Fruit fly (Drosophila melanogaster) whole organism, embryonic: Measurements from ENCODE around the gene CG9522.

Experiments
- B-H2 ChIP-seq: fragments of 200-800 bp; sonication (Bioruptor generic); optimal IDR thresholded peaks from 2 replicates; lab custom pipeline; 2018; ENCODE audit warnings: missing biosample characterization, mild to moderate bottlenecking, missing genetic modification characterization
- C15 ChIP-seq: fragments of 200-800 bp; sonication (Bioruptor generic); IDR thresholded peaks from 3 replicates; pipeline ENCODE4 v1.3.6; 2022; ENCODE audit warnings: missing biosample characterization, missing genetic modification characterization
- CG10267 ChIP-seq: fragments of 200-800 bp; sonication (Bioruptor generic); optimal IDR thresholded peaks from 2 replicates; lab custom pipeline; 2018; ENCODE audit warnings: missing biosample characterization, mild to moderate bottlenecking, missing genetic modification characterization, moderate library complexity
- CG12104 ChIP-seq: fragments of 200-800 bp; sonication (Bioruptor generic); optimal IDR thresholded peaks from 3 replicates; lab custom pipeline; 2016; ENCODE audit warnings: missing biosample characterization, missing genetic modification characterization
- CG12391 ChIP-seq: fragments of 200-800 bp; sonication (Bioruptor generic); optimal IDR thresholded peaks from 3 replicates; lab custom pipeline; 2018; ENCODE audit warnings: missing biosample characterization, mild to moderate bottlenecking, missing genetic modification characterization, moderate library complexity
- CG13424 ChIP-seq: fragments of 200-800 bp; sonication (Bioruptor generic); optimal IDR thresholded peaks from 2 replicates; lab custom pipeline; 2019; ENCODE audit warnings: missing biosample characterization, mild to moderate bottlenecking, missing genetic modification characterization, moderate library complexity
- CG14965 ChIP-seq: fragments of 200-800 bp; sonication (Bioruptor generic); optimal IDR thresholded peaks from 2 replicates; lab custom pipeline; 2016; ENCODE audit warnings: missing biosample characterization, missing genetic modification characterization, borderline replicate concordance
- CG16815 ChIP-seq: fragments of 200-800 bp; sonication (Bioruptor generic); optimal IDR thresholded peaks from 3 replicates; lab custom pipeline; 2017; ENCODE audit warnings: missing biosample characterization, mild to moderate bottlenecking, missing genetic modification characterization
- CG2199 ChIP-seq: fragments of 200-800 bp; sonication (Bioruptor generic); IDR thresholded peaks from 3 replicates; pipeline ENCODE4 v1.3.6; 2022; ENCODE audit warnings: missing biosample characterization, missing genetic modification characterization
- CG2202 ChIP-seq: fragments of 200-800 bp; sonication (Bioruptor generic); optimal IDR thresholded peaks from 2 replicates; lab custom pipeline; 2018; ENCODE audit warnings: missing biosample characterization, mild to moderate bottlenecking, missing genetic modification characterization
- CG2678 ChIP-seq: fragments of 200-800 bp; sonication (Bioruptor generic); optimal IDR thresholded peaks from 3 replicates; lab custom pipeline; 2019; ENCODE audit warnings: missing biosample characterization, mild to moderate bottlenecking, missing genetic modification characterization, moderate library complexity
- CG31224 ChIP-seq: fragments of 200-800 bp; sonication (Bioruptor generic); IDR thresholded peaks from 2 replicates; pipeline ENCODE4 v1.3.6; 2022; ENCODE audit warnings: missing biosample characterization, missing genetic modification characterization
- CG31388 ChIP-seq: fragments of 200-800 bp; sonication (Bioruptor generic); optimal IDR thresholded peaks from 2 replicates; lab custom pipeline; 2016; ENCODE audit warnings: missing biosample characterization, missing genetic modification characterization
- CG32532 ChIP-seq: fragments of 200-800 bp; sonication (Bioruptor generic); IDR thresholded peaks from 2 replicates; pipeline ENCODE4 v1.3.6; 2022; ENCODE audit warnings: missing biosample characterization, missing genetic modification characterization
- CG32767 ChIP-seq: fragments of 200-800 bp; sonication (Bioruptor generic); IDR thresholded peaks from 2 replicates; pipeline ENCODE4 v1.3.6; 2022; ENCODE audit warnings: missing biosample characterization, missing genetic modification characterization
- CG3726 ChIP-seq: fragments of 200-800 bp; sonication (Bioruptor generic); IDR thresholded peaks from 3 replicates; pipeline ENCODE4, ENCODE4 v1.3.6; 2022; ENCODE audit warnings: missing biosample characterization, missing genetic modification characterization
- CG4328 ChIP-seq: fragments of 200-800 bp; sonication (Bioruptor generic); optimal IDR thresholded peaks from 3 replicates; lab custom pipeline; 2017; ENCODE audit warnings: missing biosample characterization, missing genetic modification reagents, missing genetic modification characterization
- CG4730 ChIP-seq: fragments of 200-800 bp; sonication (Bioruptor generic); IDR thresholded peaks from 2 replicates; pipeline ENCODE4 v1.3.6; 2022; ENCODE audit warnings: missing biosample characterization, missing genetic modification characterization
- CG4820 ChIP-seq: fragments of 200-800 bp; sonication (Bioruptor generic); optimal IDR thresholded peaks from 3 replicates; lab custom pipeline; 2016; ENCODE audit warnings: missing biosample characterization, missing genetic modification characterization
- CG4854 ChIP-seq: fragments of 200-800 bp; sonication (Bioruptor generic); optimal IDR thresholded peaks from 2 replicates; lab custom pipeline; 2016; ENCODE audit warnings: missing biosample characterization, missing genetic modification characterization, inconsistent platforms
- CG6791 ChIP-seq: fragments of 200-800 bp; sonication (Bioruptor generic); IDR thresholded peaks from 3 replicates; pipeline ENCODE4 v1.3.6; 2022; ENCODE audit warnings: missing biosample characterization, missing genetic modification characterization; ENCODE audit not compliant: partially characterized antibody
- CG7556 ChIP-seq: fragments of 200-800 bp; sonication (Bioruptor generic); optimal IDR thresholded peaks from 2 replicates; lab custom pipeline; 2017; ENCODE audit warnings: missing biosample characterization, mild to moderate bottlenecking, missing genetic modification characterization
- CG7928 ChIP-seq: fragments of 200-800 bp; sonication (Bioruptor generic); optimal IDR thresholded peaks from 2 replicates; lab custom pipeline; 2017; ENCODE audit warnings: missing biosample characterization, mild to moderate bottlenecking, missing genetic modification characterization
- CG7987 ChIP-seq: fragments of 200-800 bp; sonication (Bioruptor generic); optimal IDR thresholded peaks from 2 replicates; lab custom pipeline; 2018; ENCODE audit warnings: missing biosample characterization, mild to moderate bottlenecking, missing genetic modification characterization, moderate library complexity
- CkIIα-i1 ChIP-seq: fragments of 200-800 bp; sonication (Bioruptor generic); IDR thresholded peaks from 2 replicates; pipeline ENCODE4 v1.3.6; 2022; ENCODE audit warnings: missing biosample characterization, missing genetic modification characterization
- Dad ChIP-seq: fragments of 200-800 bp; sonication (Bioruptor generic); optimal IDR thresholded peaks from 3 replicates; lab custom pipeline; 2016; ENCODE audit warnings: missing biosample characterization, missing genetic modification characterization
- Dip3 ChIP-seq: fragments of 200-800 bp; sonication (Bioruptor generic); optimal IDR thresholded peaks from 3 replicates; lab custom pipeline; 2016; ENCODE audit warnings: missing biosample characterization, missing genetic modification characterization
- Doc3 ChIP-seq: fragments of 200-800 bp; sonication (Bioruptor generic); IDR thresholded peaks from 3 replicates; pipeline ENCODE4 v1.3.6; 2022; ENCODE audit warnings: missing biosample characterization, missing genetic modification characterization; ENCODE audit not compliant: partially characterized antibody
- Fer1 ChIP-seq: fragments of 200-800 bp; sonication (Bioruptor generic); optimal IDR thresholded peaks from 2 replicates; lab custom pipeline; 2017; ENCODE audit warnings: missing biosample characterization, mild to moderate bottlenecking, missing genetic modification characterization
- Fer3 ChIP-seq: fragments of 200-800 bp; sonication (Bioruptor generic); optimal IDR thresholded peaks from 2 replicates; lab custom pipeline; 2018; ENCODE audit warnings: missing biosample characterization, mild to moderate bottlenecking, missing genetic modification characterization, moderate library complexity
- GATAe ChIP-seq: fragments of 200-800 bp; sonication (Bioruptor generic); conservative IDR thresholded peaks from 2 replicates; pipeline ENCODE4 v1.3.6; 2022; ENCODE audit warnings: missing biosample characterization, missing genetic modification characterization
- Meics ChIP-seq: fragments of 200-800 bp; sonication (Bioruptor generic); optimal IDR thresholded peaks from 2 replicates; lab custom pipeline; 2017; ENCODE audit warnings: missing biosample characterization, mild to moderate bottlenecking, missing genetic modification characterization
- Sin3A ChIP-seq: fragments of >200 bp; optimal IDR thresholded peaks from 2 replicates; lab custom pipeline; 2018
- Vsx1 ChIP-seq: fragments of 200-800 bp; sonication (Bioruptor generic); optimal IDR thresholded peaks from 2 replicates; lab custom pipeline; 2017; ENCODE audit warnings: missing biosample characterization, mild to moderate bottlenecking, missing genetic modification characterization, missing genetic modification reagents
- al ChIP-seq: fragments of 200-800 bp; sonication (Bioruptor generic); IDR thresholded peaks from 2 replicates; pipeline ENCODE4 v1.3.6; 2022; ENCODE audit warnings: missing biosample characterization, missing genetic modification characterization
- chif ChIP-seq, 2 experiments: fragments of 200-800 bp; sonication (Bioruptor generic); optimal IDR thresholded peaks; 3 replicates each; lab custom pipeline; 2016; ENCODE audit warnings: missing biosample characterization in 2 of 2, missing genetic modification characterization in 2 of 2
- dimm ChIP-seq: fragments of 200-800 bp; sonication (Bioruptor generic); IDR thresholded peaks from 2 replicates; pipeline ENCODE4 v1.3.6; 2022; ENCODE audit warnings: missing biosample characterization, missing genetic modification characterization
- dpn ChIP-seq, 2 experiments: fragments of 200-800 bp; sonication (Bioruptor generic); optimal IDR thresholded peaks; 3 replicates each; lab custom pipeline; 2016; ENCODE audit warnings: missing biosample characterization in 2 of 2, missing genetic modification characterization in 2 of 2
- esg ChIP-seq: fragments of 200-800 bp; sonication (Bioruptor generic); conservative IDR thresholded peaks from 2 replicates; pipeline ENCODE4 v1.3.6; 2022; ENCODE audit warnings: missing biosample characterization, missing genetic modification characterization
- fu2 ChIP-seq: fragments of 200-800 bp; sonication (Bioruptor generic); optimal IDR thresholded peaks from 2 replicates; lab custom pipeline; 2016; ENCODE audit warnings: missing biosample characterization, missing genetic modification characterization
- hkb ChIP-seq, 2 experiments: fragments of 200-800 bp in 1 of 2; fragments of >200 bp in 1 of 2; sonication (Bioruptor generic) in 1 of 2; IDR thresholded peaks in 1 of 2; optimal IDR thresholded peaks in 1 of 2; 2 replicates each; pipeline versions ENCODE4 v1.3.6 to Lab custom; 2017 to 2022; ENCODE audit warnings: missing biosample characterization in 1 of 2, missing genetic modification characterization in 1 of 2
- hth ChIP-seq: fragments of >200 bp; optimal IDR thresholded peaks from 2 replicates; lab custom pipeline; 2017; ENCODE audit warnings: inconsistent platforms
- jigr1 ChIP-seq: fragments of 200-800 bp; sonication (Bioruptor generic); IDR thresholded peaks from 3 replicates; pipeline ENCODE4 v1.3.6; 2022; ENCODE audit warnings: missing biosample characterization, missing genetic modification characterization
- lmd ChIP-seq: fragments of 200-800 bp; sonication (Bioruptor generic); IDR thresholded peaks from 2 replicates; pipeline ENCODE4 v1.3.6; 2022; ENCODE audit warnings: missing biosample characterization, missing genetic modification characterization
- nerfin-2 ChIP-seq: fragments of 200-800 bp; sonication (Bioruptor generic); IDR thresholded peaks from 2 replicates; pipeline ENCODE4 v1.3.6; 2022; ENCODE audit warnings: missing biosample characterization, missing genetic modification characterization; ENCODE audit not compliant: partially characterized antibody
- onecut ChIP-seq: fragments of 200-800 bp; sonication (Bioruptor generic); IDR thresholded peaks from 2 replicates; pipeline ENCODE4 v1.3.6; 2022; ENCODE audit warnings: missing biosample characterization, missing genetic modification characterization
- pnt ChIP-seq: fragments of 200-800 bp; sonication (Bioruptor generic); optimal IDR thresholded peaks from 3 replicates; lab custom pipeline; 2016; ENCODE audit warnings: missing biosample characterization, missing genetic modification characterization
- slou ChIP-seq: fragments of 200-800 bp; sonication (Bioruptor generic); optimal IDR thresholded peaks from 3 replicates; lab custom pipeline; 2016; ENCODE audit warnings: missing biosample characterization, missing genetic modification characterization
- ssp ChIP-seq: fragments of 200-800 bp; sonication (Bioruptor generic); IDR thresholded peaks from 2 replicates; pipeline ENCODE4 v1.3.6; 2022; ENCODE audit warnings: missing biosample characterization, missing genetic modification characterization
- tin ChIP-seq: fragments of 200-800 bp; sonication (Bioruptor generic); optimal IDR thresholded peaks from 3 replicates; lab custom pipeline; 2016; ENCODE audit warnings: missing biosample characterization, missing genetic modification characterization

The CG9522 gene

DNA sequence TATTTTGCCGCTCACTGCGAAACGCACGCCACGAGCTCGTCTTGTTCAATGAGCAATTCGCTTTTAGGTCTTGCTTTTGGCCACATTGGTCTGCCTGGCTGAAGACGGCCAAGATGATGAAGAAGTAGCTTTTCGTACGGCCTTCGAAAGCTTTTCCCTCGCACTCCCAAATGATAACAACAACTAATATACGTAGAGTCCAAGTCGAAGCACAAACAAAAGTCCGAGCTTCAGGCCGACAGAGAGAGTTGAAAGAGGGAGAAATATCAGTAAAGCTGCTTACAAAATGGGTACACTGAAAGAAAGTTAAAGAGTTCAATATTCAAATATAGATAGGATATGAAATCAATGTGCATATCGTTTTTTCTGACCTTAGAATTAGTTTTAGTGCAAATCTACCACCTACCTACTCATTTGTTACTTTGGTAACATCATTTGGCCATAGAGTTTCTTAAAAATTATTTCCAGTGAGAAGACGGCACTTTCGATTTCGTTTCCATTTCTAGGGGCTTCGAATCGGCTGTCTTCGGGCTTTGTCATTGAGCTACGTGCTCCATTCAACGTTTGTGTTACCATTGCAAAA is 34.0 kb upstream of the CG9522 start, which contains the start of the genes CG45064 and CG45065 (continued):
- TF ChIP-seq CG2202 (tag; lab: Kevin White, UChicago) (peak; percentile 47), fu2 (peak; percentile 67), CG16815 (GFP tag; lab: Kevin White, UChicago) (peak; percentile 20), chif (GFP tag; optimal IDR thresholded peaks at IDR 0.05; lab: Kevin White, UChicago) (peak; percentile 70 to 84), ssp (GFP tag; lab: Robert Waterston, UW) (peak; percentile 73), Dip3 (GFP tag; lab: Kevin White, UChicago) (peak; percentile 81), CG4730 (GFP tag; lab: Robert Waterston, UW) (peak; percentile 73), CG13424 (tag; lab: Kevin White, UChicago) (peak; percentile 88), onecut (peak; percentile 74), CG6791 (GFP tag; lab: Robert Waterston, UW) (no peak), Vsx1 (GFP tag; lab: Kevin White, UChicago) (peak; percentile 50), CG2678 (tag; lab: Kevin White, UChicago) (peak; percentile 93), Dad (GFP tag; lab: Kevin White, UChicago) (peak; percentile 70), GATAe (no peak), CG4820 (GFP tag; lab: Kevin White, UChicago) (peak; percentile 80), Fer1 (peak; percentile 75), Sin3A (no peak), CG32767 (GFP tag; lab: Robert Waterston, UW) (peak; percentile 72; the same call in 1 of the 2 replicates), CG4328 (peak; percentile 36), nerfin-2 (GFP tag; lab: Robert Waterston, UW) (no peak), CG7987 (GFP tag; lab: Kevin White, UChicago) (no peak), dimm (peak; percentile 70), CG3726 (GFP tag; lab: Robert Waterston, UW) (peak; percentile 59; the same call in 2 of the 3 replicates), CG7556 (GFP tag; lab: Kevin White, UChicago) (peak; percentile 84), Meics (GFP tag; lab: Kevin White, UChicago) (peak; percentile 73), CG10267 (peak; percentile 76), al (peak; percentile 50), dpn (GFP tag; optimal IDR thresholded peaks at IDR 0.05; lab: Kevin White, UChicago) (peak; percentile 79 to 85), esg (GFP tag; lab: Robert Waterston, UW) (peak; percentile 84), Doc3 (GFP tag; lab: Robert Waterston, UW) (no peak), hth (lab: Kevin White, UChicago) (no peak), CG31224 (peak; percentile 37; the same call in 1 of the 2 replicates), lmd (peak; percentile 81), CG32532 (GFP tag; lab: Robert Waterston, UW) (peak; percentile 56), tin (GFP tag; lab: Kevin White, UChicago) (peak; percentile 75), B-H2 (no peak), jigr1 (peak; percentile 74; the same call in 2 of the 3 replicates), CG2199 (GFP tag; lab: Robert Waterston, UW) (peak; percentile 92; the same call in 2 of the 3 replicates), CG4854 (peak; percentile 65), C15 (GFP tag; lab: Robert Waterston, UW) (no peak), CG14965 (GFP tag; lab: Kevin White, UChicago) (peak; percentile 0), CG31388 (GFP tag; lab: Kevin White, UChicago) (peak; percentile 21), Fer3 (peak; percentile 65), slou (peak; percentile 11), CG12104 (GFP tag; lab: Kevin White, UChicago) (peak; percentile 47), CkIIα-i1 (GFP tag; lab: Robert Waterston, UW) (no peak), CG7928 (GFP tag; lab: Kevin White, UChicago) (peak; percentile 31), hkb (optimal IDR thresholded peaks at IDR 0.05; lab: Kevin White, UChicago) (no peak), hkb (GFP tag; IDR thresholded peaks at IDR 0.05; lab: Robert Waterston, UW) (peak; percentile 87), pnt (peak; percentile 85), CG12391 (tag; lab: Kevin White, UChicago) (peak; percentile 89)
